Fruit fly (Drosophila melanogaster) whole organism, embryonic: ENCODE data around the gene CG2003.

Source experiments
- Adf1 ChIP-seq: fragments of 200-800 bp; sonication (Bioruptor generic); IDR thresholded peaks from 2 replicates; pipeline ENCODE4 v1.3.6; 2022; ENCODE audit warnings: missing biosample characterization, missing genetic modification characterization
- Atf6 ChIP-seq: fragments of 200-800 bp; sonication (Bioruptor generic); IDR thresholded peaks from 2 replicates; pipeline ENCODE4 v1.3.6; 2022; ENCODE audit warnings: missing biosample characterization, missing genetic modification characterization
- Blimp-1 ChIP-seq: fragments of 200-800 bp; sonication (Bioruptor generic); optimal IDR thresholded peaks from 3 replicates; lab custom pipeline; 2018; ENCODE audit warnings: missing biosample characterization, missing genetic modification characterization, mild to moderate bottlenecking, moderate library complexity, missing genetic modification reagents
- CG10321 ChIP-seq: fragments of 200-800 bp; sonication (Bioruptor generic); IDR thresholded peaks from 2 replicates; pipeline ENCODE4 v1.3.6; 2022; ENCODE audit warnings: missing biosample characterization, missing genetic modification characterization
- CG10462 ChIP-seq: fragments of 200-800 bp; sonication (Bioruptor generic); optimal IDR thresholded peaks from 2 replicates; lab custom pipeline; 2016; ENCODE audit warnings: missing biosample characterization, missing genetic modification characterization
- CG11085 ChIP-seq: fragments of 200-800 bp; sonication (Bioruptor generic); IDR thresholded peaks from 2 replicates; pipeline ENCODE4 v1.3.6; 2022; ENCODE audit warnings: missing biosample characterization, missing genetic modification characterization
- CG12071 ChIP-seq: fragments of 200-800 bp; sonication (Bioruptor generic); optimal IDR thresholded peaks from 3 replicates; lab custom pipeline; 2018; ENCODE audit warnings: missing biosample characterization, mild to moderate bottlenecking, missing genetic modification characterization
- CG12299 ChIP-seq: fragments of 200-800 bp; sonication (Bioruptor generic); optimal IDR thresholded peaks from 2 replicates; lab custom pipeline; 2018; ENCODE audit warnings: missing biosample characterization, mild to moderate bottlenecking, missing genetic modification characterization
- CG14667 ChIP-seq: fragments of 200-800 bp; sonication (Bioruptor generic); IDR thresholded peaks from 2 replicates; pipeline ENCODE4 v1.3.6; 2022; ENCODE audit warnings: missing biosample characterization, missing genetic modification characterization
- CG1602 ChIP-seq: fragments of 200-800 bp; sonication (Bioruptor generic); optimal IDR thresholded peaks from 3 replicates; lab custom pipeline; 2016; ENCODE audit warnings: missing biosample characterization, missing genetic modification characterization
- CG2120 ChIP-seq: fragments of 200-800 bp; sonication (Bioruptor generic); optimal IDR thresholded peaks from 3 replicates; lab custom pipeline; 2016; ENCODE audit warnings: missing biosample characterization, missing genetic modification characterization
- CG2199 ChIP-seq: fragments of 200-800 bp; sonication (Bioruptor generic); IDR thresholded peaks from 3 replicates; pipeline ENCODE4 v1.3.6; 2022; ENCODE audit warnings: missing biosample characterization, missing genetic modification characterization
- CG31441 ChIP-seq: fragments of 200-800 bp; sonication (Bioruptor generic); IDR thresholded peaks from 2 replicates; pipeline ENCODE4 v1.3.6; 2022; ENCODE audit warnings: missing biosample characterization, missing genetic modification characterization
- CG3407 ChIP-seq: fragments of 200-800 bp; sonication (Bioruptor generic); optimal IDR thresholded peaks from 2 replicates; lab custom pipeline; 2018; ENCODE audit warnings: missing biosample characterization, mild to moderate bottlenecking, missing genetic modification characterization
- CG6683 ChIP-seq: fragments of 200-800 bp; sonication (Bioruptor generic); optimal IDR thresholded peaks from 2 replicates; lab custom pipeline; 2017; ENCODE audit warnings: missing biosample characterization, mild to moderate bottlenecking, missing genetic modification characterization, missing genetic modification reagents
- CG9215 ChIP-seq: fragments of 200-800 bp; sonication (Bioruptor generic); IDR thresholded peaks from 2 replicates; pipeline ENCODE4 v1.3.6; 2022; ENCODE audit warnings: missing biosample characterization, missing genetic modification characterization
- CG9609 ChIP-seq: fragments of 200-800 bp; sonication (Bioruptor generic); optimal IDR thresholded peaks from 3 replicates; lab custom pipeline; 2016; ENCODE audit warnings: missing biosample characterization, missing genetic modification characterization
- CkIIα-i1 ChIP-seq: fragments of 200-800 bp; sonication (Bioruptor generic); IDR thresholded peaks from 2 replicates; pipeline ENCODE4 v1.3.6; 2022; ENCODE audit warnings: missing biosample characterization, missing genetic modification characterization
- CoRest ChIP-seq: fragments of 200-800 bp; sonication (Bioruptor generic); optimal IDR thresholded peaks from 3 replicates; lab custom pipeline; 2018; ENCODE audit warnings: missing biosample characterization, mild to moderate bottlenecking, missing genetic modification characterization, moderate library complexity
- CrebB ChIP-seq: fragments of 200-800 bp; sonication (Bioruptor generic); optimal IDR thresholded peaks from 3 replicates; lab custom pipeline; 2018; ENCODE audit warnings: missing biosample characterization, mild to moderate bottlenecking, missing genetic modification characterization
- Dip3 ChIP-seq: fragments of 200-800 bp; sonication (Bioruptor generic); optimal IDR thresholded peaks from 3 replicates; lab custom pipeline; 2016; ENCODE audit warnings: missing biosample characterization, missing genetic modification characterization
- ERR ChIP-seq: fragments of 200-800 bp; sonication (Bioruptor generic); optimal IDR thresholded peaks from 2 replicates; lab custom pipeline; 2016; ENCODE audit warnings: missing biosample characterization, missing genetic modification characterization
- Fer1 ChIP-seq: fragments of 200-800 bp; sonication (Bioruptor generic); optimal IDR thresholded peaks from 2 replicates; lab custom pipeline; 2017; ENCODE audit warnings: missing biosample characterization, mild to moderate bottlenecking, missing genetic modification characterization
- Fer2 ChIP-seq: fragments of 200-800 bp; sonication (Bioruptor generic); optimal IDR thresholded peaks from 2 replicates; lab custom pipeline; 2018; ENCODE audit warnings: missing biosample characterization, mild to moderate bottlenecking, missing genetic modification characterization, moderate library complexity
- HLHmδ ChIP-seq: fragments of 200-800 bp; sonication (Bioruptor generic); optimal IDR thresholded peaks from 2 replicates; lab custom pipeline; 2018; ENCODE audit warnings: missing biosample characterization, mild to moderate bottlenecking, missing genetic modification characterization, moderate library complexity
- NC2α ChIP-seq: fragments of 200-800 bp; sonication (Bioruptor generic); optimal IDR thresholded peaks from 2 replicates; lab custom pipeline; 2016; ENCODE audit warnings: missing biosample characterization, missing genetic modification characterization
- Neu2 ChIP-seq: fragments of 200-800 bp; sonication (Bioruptor generic); optimal IDR thresholded peaks from 3 replicates; lab custom pipeline; 2016; ENCODE audit warnings: missing biosample characterization, missing genetic modification characterization, borderline replicate concordance
- PHDP ChIP-seq: fragments of 200-800 bp; sonication (Bioruptor generic); optimal IDR thresholded peaks from 3 replicates; lab custom pipeline; 2018; ENCODE audit warnings: missing biosample characterization, mild to moderate bottlenecking, missing genetic modification characterization, moderate library complexity
- Ravus ChIP-seq: fragments of 200-800 bp; sonication (Bioruptor generic); IDR thresholded peaks from 2 replicates; pipeline ENCODE4 v1.3.6; 2022; ENCODE audit warnings: missing biosample characterization, missing genetic modification characterization
- Vsx1 ChIP-seq: fragments of 200-800 bp; sonication (Bioruptor generic); optimal IDR thresholded peaks from 2 replicates; lab custom pipeline; 2017; ENCODE audit warnings: missing biosample characterization, mild to moderate bottlenecking, missing genetic modification characterization, missing genetic modification reagents
- abd-A ChIP-seq: fragments of 200-800 bp; sonication (Bioruptor generic); optimal IDR thresholded peaks from 3 replicates; lab custom pipeline; 2019; ENCODE audit warnings: missing biosample characterization, mild to moderate bottlenecking, missing genetic modification characterization, moderate library complexity
- bbx ChIP-seq: fragments of 200-800 bp; sonication (Bioruptor generic); IDR thresholded peaks from 2 replicates; pipeline ENCODE4 v1.3.6; 2022; ENCODE audit warnings: missing biosample characterization, missing genetic modification characterization; ENCODE audit not compliant: partially characterized antibody
- bigmax ChIP-seq: fragments of 200-800 bp; sonication (Bioruptor generic); optimal IDR thresholded peaks from 2 replicates; lab custom pipeline; 2018; ENCODE audit warnings: missing biosample characterization, mild to moderate bottlenecking, missing genetic modification characterization
- disco-r ChIP-seq: fragments of 200-800 bp; sonication (Bioruptor generic); optimal IDR thresholded peaks from 2 replicates; lab custom pipeline; 2016; ENCODE audit warnings: missing biosample characterization, missing genetic modification characterization
- dpn ChIP-seq, 2 experiments: fragments of 200-800 bp; sonication (Bioruptor generic); optimal IDR thresholded peaks; 3 replicates each; lab custom pipeline; 2016; ENCODE audit warnings: missing biosample characterization in 2 of 2, missing genetic modification characterization in 2 of 2
- exex ChIP-seq: fragments of 200-800 bp; sonication (Bioruptor generic); optimal IDR thresholded peaks from 4 replicates; lab custom pipeline; 2018; ENCODE audit warnings: missing biosample characterization, mild to moderate bottlenecking, missing genetic modification characterization, moderate library complexity
- fd3F ChIP-seq: fragments of 200-800 bp; sonication (Bioruptor generic); optimal IDR thresholded peaks from 2 replicates; lab custom pipeline; 2018; ENCODE audit warnings: missing biosample characterization, mild to moderate bottlenecking, missing genetic modification characterization, moderate library complexity
- ham ChIP-seq: fragments of 200-800 bp; sonication (Bioruptor generic); IDR thresholded peaks from 2 replicates; pipeline ENCODE4 v1.3.6; 2022; ENCODE audit warnings: missing biosample characterization, missing genetic modification characterization
- her ChIP-seq: fragments of 200-800 bp; sonication (Bioruptor generic); optimal IDR thresholded peaks from 2 replicates; lab custom pipeline; 2016; ENCODE audit warnings: missing biosample characterization, missing genetic modification characterization
- mam ChIP-seq: fragments of 200-800 bp; sonication (Bioruptor generic); optimal IDR thresholded peaks from 3 replicates; lab custom pipeline; 2016; ENCODE audit warnings: missing biosample characterization, missing genetic modification characterization
- nau ChIP-seq: fragments of 200-800 bp; sonication (Bioruptor generic); optimal IDR thresholded peaks from 3 replicates; lab custom pipeline; 2017; ENCODE audit warnings: missing biosample characterization, mild to moderate bottlenecking, missing genetic modification characterization, missing genetic modification reagents
- pfk ChIP-seq: fragments of 200-800 bp; sonication (Bioruptor generic); optimal IDR thresholded peaks from 2 replicates; lab custom pipeline; 2018; ENCODE audit warnings: missing biosample characterization, mild to moderate bottlenecking, missing genetic modification characterization, moderate library complexity
- pzg ChIP-seq: fragments of 200-800 bp; sonication (Bioruptor generic); optimal IDR thresholded peaks from 3 replicates; lab custom pipeline; 2018; ENCODE audit warnings: missing biosample characterization, mild to moderate bottlenecking, missing genetic modification characterization, moderate library complexity
- rib ChIP-seq: fragments of 200-800 bp; sonication (Bioruptor generic); IDR thresholded peaks from 2 replicates; pipeline ENCODE4 v1.3.6; 2022; ENCODE audit warnings: missing biosample characterization, missing genetic modification characterization
- salm ChIP-seq: fragments of 200-800 bp; sonication (Bioruptor generic); optimal IDR thresholded peaks from 2 replicates; lab custom pipeline; 2018; ENCODE audit warnings: missing biosample characterization, mild to moderate bottlenecking, missing genetic modification characterization
- slp2 ChIP-seq: fragments of 200-800 bp; sonication (Bioruptor generic); optimal IDR thresholded peaks from 2 replicates; lab custom pipeline; 2016; ENCODE audit warnings: missing biosample characterization, missing genetic modification characterization
- sqz ChIP-seq: fragments of 200-800 bp; sonication (Bioruptor generic); optimal IDR thresholded peaks from 3 replicates; lab custom pipeline; 2018; ENCODE audit warnings: missing biosample characterization, mild to moderate bottlenecking, missing genetic modification characterization
- ssp ChIP-seq: fragments of 200-800 bp; sonication (Bioruptor generic); IDR thresholded peaks from 2 replicates; pipeline ENCODE4 v1.3.6; 2022; ENCODE audit warnings: missing biosample characterization, missing genetic modification characterization
- sug ChIP-seq: fragments of 200-800 bp; optimal IDR thresholded peaks from 2 replicates; lab custom pipeline; 2019; ENCODE audit warnings: missing biosample characterization, mild to moderate bottlenecking, missing genetic modification characterization, moderate library complexity
- tna ChIP-seq: fragments of 200-800 bp; sonication (Bioruptor generic); IDR thresholded peaks from 2 replicates; pipeline ENCODE4 v1.3.6; 2022; ENCODE audit warnings: missing biosample characterization, missing genetic modification characterization; ENCODE audit not compliant: partially characterized antibody

The CG2003 gene

dm6 chr3R:31977548-31978133, at the start of gene CG2003 (continued):
- TF ChIP-seq CG10321 (GFP tag; lab: Robert Waterston, UW), result no peak
- TF ChIP-seq tna (GFP tag; lab: Robert Waterston, UW), result no peak
- peak; percentile 39; the same call in 1 of the 2 replicates for TF ChIP-seq Adf1
- TF ChIP-seq CG9609 (GFP tag; lab: Kevin White, UChicago), result peak; percentile 42
- 0 out of 2 replicates have a peak, but pooled peaks have one; percentile 9 for TF ChIP-seq CkIIα-i1 (GFP tag; lab: Robert Waterston, UW)
- TF ChIP-seq CG12299 (tag; lab: Kevin White, UChicago), result peak; percentile 21
- peak; percentile 69 for TF ChIP-seq abd-A (tag; lab: Kevin White, UChicago)
- peak; percentile 3 for TF ChIP-seq CG6683 (GFP tag; lab: Kevin White, UChicago)
- peak; percentile 62 for TF ChIP-seq CrebB (tag; lab: Kevin White, UChicago)
- no peak for TF ChIP-seq salm
- TF ChIP-seq rib, result no peak
- TF ChIP-seq Blimp-1 (GFP tag; lab: Kevin White, UChicago), result peak; percentile 51
- no peak for TF ChIP-seq Fer2 (tag; lab: Kevin White, UChicago)
- peak; percentile 36 for TF ChIP-seq mam
- no peak for TF ChIP-seq sqz
- peak; percentile 2 for TF ChIP-seq CG3407 (GFP tag; lab: Kevin White, UChicago)
- TF ChIP-seq Neu2 (GFP tag; lab: Kevin White, UChicago), result no peak
- peak; percentile 57 for TF ChIP-seq Dip3
- TF ChIP-seq CG31441 (GFP tag; lab: Robert Waterston, UW), result peak; percentile 55
- TF ChIP-seq sug (tag; lab: Kevin White, UChicago), result no peak
- TF ChIP-seq fd3F (GFP tag; lab: Kevin White, UChicago), result peak; percentile 69
- TF ChIP-seq CoRest (tag; lab: Kevin White, UChicago), result peak; percentile 73
- TF ChIP-seq disco-r (GFP tag; lab: Kevin White, UChicago), result peak; percentile 31
- peak; percentile 39 for TF ChIP-seq Fer1
- TF ChIP-seq pfk (GFP tag; lab: Kevin White, UChicago), result no peak
- no peak for TF ChIP-seq ham
- peak; percentile 44 to 77 for TF ChIP-seq dpn (GFP tag; optimal IDR thresholded peaks at IDR 0.05; lab: Kevin White, UChicago)
- TF ChIP-seq CG12071 (GFP tag; lab: Kevin White, UChicago), result peak; percentile 63
- TF ChIP-seq CG2120 (GFP tag; lab: Kevin White, UChicago), result peak; percentile 88
- peak; percentile 69 for TF ChIP-seq PHDP (tag; lab: Kevin White, UChicago)
- no peak for TF ChIP-seq HLHmδ
- TF ChIP-seq slp2 (GFP tag; lab: Kevin White, UChicago), result peak; percentile 71
- no peak for TF ChIP-seq ssp (GFP tag; lab: Robert Waterston, UW)
- TF ChIP-seq Atf6 (GFP tag; lab: Robert Waterston, UW), result peak; percentile 71
- no peak for TF ChIP-seq ERR (GFP tag; lab: Kevin White, UChicago)
- peak; percentile 17 for TF ChIP-seq nau
- peak; percentile 70 for TF ChIP-seq CG9215 (GFP tag; lab: Robert Waterston, UW)
- TF ChIP-seq pzg (GFP tag; lab: Kevin White, UChicago), result no peak
- TF ChIP-seq bigmax (GFP tag; lab: Kevin White, UChicago), result no peak
- TF ChIP-seq CG14667, result no peak
- TF ChIP-seq NC2α (GFP tag; lab: Kevin White, UChicago), result no peak
- TF ChIP-seq CG11085 (GFP tag; lab: Robert Waterston, UW), result no peak
- no peak for TF ChIP-seq Ravus (GFP tag; lab: Robert Waterston, UW)
- TF ChIP-seq bbx (GFP tag; lab: Robert Waterston, UW), result no peak
- peak; percentile 1 for TF ChIP-seq exex
- no peak for TF ChIP-seq CG10462
- TF ChIP-seq CG1602 (GFP tag; lab: Kevin White, UChicago), result peak; percentile 37
- peak; percentile 73 for TF ChIP-seq her (GFP tag; lab: Kevin White, UChicago)
- TF ChIP-seq CG2199 (GFP tag; lab: Robert Waterston, UW), result no peak
- TF ChIP-seq Vsx1 (GFP tag; lab: Kevin White, UChicago), result no peak
